Fruit fly (Drosophila melanogaster): ENCODE measurements around the gene scrib.

Gene scrib

DNA sequence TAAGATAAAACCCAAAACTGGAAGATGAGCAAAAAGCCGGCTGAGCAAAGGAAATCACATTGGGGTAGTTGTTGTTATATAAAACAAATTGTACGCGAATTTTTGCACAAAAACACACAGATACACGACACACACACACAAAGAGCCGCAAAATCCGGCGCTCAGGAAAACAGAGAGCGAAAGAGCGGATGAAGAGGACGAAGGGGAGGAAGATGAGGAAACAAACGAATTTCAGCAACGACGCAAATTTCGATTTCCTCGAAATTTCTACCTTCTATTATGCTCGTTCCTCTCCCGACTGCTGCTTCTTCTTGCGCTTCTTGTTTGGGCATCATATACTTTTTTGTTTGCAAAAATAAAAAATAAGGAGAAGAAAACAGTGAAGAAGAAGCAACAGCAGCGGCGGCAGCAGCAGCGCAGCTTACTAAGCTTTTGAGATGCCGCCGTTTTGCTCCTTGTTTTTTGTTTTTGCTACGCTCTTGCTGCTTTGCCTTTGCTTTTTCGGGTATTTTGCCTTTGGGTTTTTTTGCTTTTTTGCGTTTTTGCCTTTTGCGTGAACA lies 2.1 kb upstream of the scrib start:
- TF ChIP-seq ttk (optimal IDR thresholded peaks at IDR 0.05) (no peak), psq (optimal IDR thresholded peaks at IDR 0.05) (no peak), Myc (optimal IDR thresholded peaks at IDR 0.05) (no peak), Sin3A (optimal IDR thresholded peaks at IDR 0.05) (no peak), h (optimal IDR thresholded peaks at IDR 0.05) (no peak), insv (optimal IDR thresholded peaks at IDR 0.05) (no peak)

DNA sequence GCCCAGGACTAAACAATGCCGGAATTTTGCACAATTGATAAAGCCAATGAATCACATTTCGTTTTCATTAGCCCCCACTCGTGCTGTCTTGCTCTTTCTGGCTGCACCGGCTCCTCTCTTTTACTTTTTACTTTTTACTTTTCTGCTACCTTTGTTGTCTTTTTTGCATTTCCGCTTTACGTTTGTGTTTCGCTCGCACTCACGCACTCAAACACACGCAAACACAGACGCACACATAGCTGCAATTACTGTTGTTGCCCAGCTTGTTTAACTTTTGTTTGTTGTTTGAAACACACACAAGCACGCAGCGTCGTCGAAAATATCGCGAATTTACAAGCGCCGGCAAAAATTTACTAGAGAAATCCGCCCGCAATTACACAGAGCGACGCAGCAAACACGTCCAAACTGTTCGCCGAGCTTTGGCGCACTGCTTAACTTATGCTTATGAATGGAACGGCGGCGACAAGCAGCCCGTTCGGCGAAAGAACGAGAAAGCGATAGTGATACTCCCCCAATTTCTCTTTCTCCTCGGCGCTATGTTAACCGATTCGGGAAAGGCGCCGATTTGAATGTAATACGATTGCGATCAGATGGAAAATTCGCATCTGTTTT lies 1.2 kb upstream of the scrib start, which contains the start of gene plum:
Gene plum (minus strand): TSS at position 413 of the 612 bp plus-strand sequence.
- TF ChIP-seq Sin3A (optimal IDR thresholded peaks at IDR 0.05) (no peak), ttk (optimal IDR thresholded peaks at IDR 0.05) (no peak), h (optimal IDR thresholded peaks at IDR 0.05) (no peak), Myc (optimal IDR thresholded peaks at IDR 0.05) (no peak), insv (optimal IDR thresholded peaks at IDR 0.05) (no peak)

DNA sequence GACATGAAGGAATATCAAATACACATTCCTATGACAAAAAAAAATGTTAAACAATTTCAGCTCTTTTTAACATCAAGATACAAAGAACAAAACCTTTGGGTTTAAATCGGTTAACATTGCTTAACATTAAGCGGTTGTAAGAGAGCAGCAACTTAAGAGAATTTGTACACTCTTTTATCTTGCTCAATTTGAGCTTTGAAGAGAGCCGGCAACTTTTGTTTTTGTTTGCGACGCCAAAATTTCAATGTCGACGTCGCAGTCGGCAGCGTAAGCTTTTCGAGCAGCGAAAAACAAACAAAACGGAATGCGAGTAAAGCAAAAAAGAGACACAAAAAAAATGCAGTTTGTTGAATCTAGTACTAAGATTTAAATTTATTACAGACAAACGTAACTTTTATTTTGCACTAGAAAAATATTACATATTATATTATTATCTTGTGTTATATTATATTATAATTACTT lies 551 bp upstream of the scrib start:
- TF ChIP-seq psq (optimal IDR thresholded peaks at IDR 0.05) (no peak), ttk (optimal IDR thresholded peaks at IDR 0.05) (no peak), Sin3A (optimal IDR thresholded peaks at IDR 0.05) (no peak), h (optimal IDR thresholded peaks at IDR 0.05) (no peak), insv (optimal IDR thresholded peaks at IDR 0.05) (no peak), Myc (optimal IDR thresholded peaks at IDR 0.05) (no peak)

DNA sequence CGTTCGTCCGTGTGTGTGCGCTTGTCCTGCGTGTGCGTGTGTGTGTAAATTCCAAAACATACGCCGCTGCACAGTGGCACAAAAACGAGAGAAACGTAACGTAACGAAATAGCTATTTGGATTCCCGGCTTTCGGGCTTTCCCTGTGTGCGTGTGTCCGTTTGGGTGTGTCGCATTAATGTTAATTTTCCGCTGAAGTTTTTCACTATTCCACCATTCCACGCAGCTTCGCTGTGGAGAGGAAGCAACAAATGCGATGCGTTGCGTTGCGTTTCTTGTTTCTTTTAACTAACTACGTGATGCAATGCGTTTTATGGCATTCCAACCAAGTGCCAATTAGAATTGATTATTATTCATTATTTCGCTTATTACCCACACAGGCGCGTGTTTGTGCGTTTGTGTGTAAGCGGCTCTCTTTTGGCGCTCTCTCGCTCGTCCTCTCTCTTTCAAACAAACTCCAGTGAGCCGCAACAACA lies 634 bp downstream of the scrib start:
- TF ChIP-seq psq (optimal IDR thresholded peaks at IDR 0.05) (no peak), ttk (optimal IDR thresholded peaks at IDR 0.05) (no peak), h (optimal IDR thresholded peaks at IDR 0.05) (no peak), insv (optimal IDR thresholded peaks at IDR 0.05) (no peak), Myc (optimal IDR thresholded peaks at IDR 0.05) (no peak), Sin3A (optimal IDR thresholded peaks at IDR 0.05) (no peak)

DNA sequence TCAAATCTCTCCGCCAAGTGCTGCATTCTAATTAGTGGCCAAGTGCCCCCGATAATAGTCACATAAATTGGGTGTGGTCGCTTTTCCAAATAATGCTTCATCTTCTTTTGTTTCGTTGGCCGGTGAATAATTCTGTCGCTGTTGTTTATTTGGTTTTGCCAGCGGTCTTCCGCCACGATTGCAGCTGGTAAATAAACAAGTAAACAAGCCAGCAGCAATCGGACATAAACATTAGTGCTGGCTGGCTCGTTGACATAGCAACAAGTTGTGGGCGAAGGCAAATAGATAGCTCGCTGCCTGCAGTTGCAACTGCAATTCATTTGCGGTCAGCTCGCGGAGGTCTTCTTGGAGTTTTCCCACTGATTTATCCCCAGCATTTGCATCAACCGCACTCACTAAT lies 3.0 kb downstream of the scrib start:
- TF ChIP-seq ttk (optimal IDR thresholded peaks at IDR 0.05) (no peak), psq (optimal IDR thresholded peaks at IDR 0.05) (no peak), h (optimal IDR thresholded peaks at IDR 0.05) (no peak), Sin3A (optimal IDR thresholded peaks at IDR 0.05) (no peak), insv (optimal IDR thresholded peaks at IDR 0.05) (no peak), Myc (optimal IDR thresholded peaks at IDR 0.05) (no peak)

- TF ChIP-seq h (optimal IDR thresholded peaks at IDR 0.05) (no peak), psq (optimal IDR thresholded peaks at IDR 0.05) (no peak), insv (optimal IDR thresholded peaks at IDR 0.05) (no peak), Sin3A (optimal IDR thresholded peaks at IDR 0.05) (no peak), ttk (optimal IDR thresholded peaks at IDR 0.05) (no peak)
Measured at dm6 chr3R:26540385-26540815, 4.2 kb downstream of the scrib start.

DNA sequence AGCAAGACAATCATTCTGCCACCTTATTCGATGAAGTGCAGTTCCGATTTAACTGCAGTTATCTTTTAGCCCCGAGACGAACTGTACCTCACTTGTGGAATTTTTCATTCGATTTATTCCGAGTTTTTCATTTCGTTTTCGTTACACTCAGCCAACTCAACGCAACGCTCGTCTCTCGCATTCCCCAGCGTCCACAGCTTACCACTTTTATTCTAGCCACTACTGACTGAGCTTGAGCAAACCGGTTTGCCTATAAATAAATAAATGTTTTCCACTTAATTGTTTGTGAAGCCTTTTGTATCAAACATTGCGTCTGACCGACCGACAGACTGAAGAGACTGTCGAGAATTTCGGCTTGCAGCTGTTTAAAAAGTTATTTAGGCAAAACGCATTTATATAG lies 5.1 kb downstream of the scrib start:
- TF ChIP-seq ttk (optimal IDR thresholded peaks at IDR 0.05) (no peak), insv (optimal IDR thresholded peaks at IDR 0.05) (no peak), h (optimal IDR thresholded peaks at IDR 0.05) (no peak), Myc (optimal IDR thresholded peaks at IDR 0.05) (no peak), psq (optimal IDR thresholded peaks at IDR 0.05) (no peak), Sin3A (optimal IDR thresholded peaks at IDR 0.05) (no peak)

DNA sequence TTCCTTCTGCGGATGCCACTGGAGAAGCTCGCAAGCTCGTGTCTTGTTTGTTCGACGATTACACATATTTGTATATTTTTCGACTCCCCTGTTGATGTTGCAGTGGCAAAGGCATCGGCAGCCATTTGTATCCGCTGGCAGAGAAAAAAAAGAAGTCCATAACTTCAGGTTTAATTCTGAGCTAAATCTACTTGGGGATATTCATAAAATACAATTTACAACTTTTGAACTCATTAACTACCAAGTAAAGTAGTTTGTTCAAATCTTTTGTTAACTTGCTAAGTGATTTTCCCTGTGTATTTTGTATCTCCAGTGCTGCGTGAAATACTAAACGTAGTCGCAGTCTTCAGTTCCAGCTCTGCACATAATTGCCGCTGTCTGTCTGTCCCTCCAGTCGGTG lies 6.0 kb downstream of the scrib start:
- TF ChIP-seq psq (optimal IDR thresholded peaks at IDR 0.05) (no peak), Myc (optimal IDR thresholded peaks at IDR 0.05) (no peak), h (optimal IDR thresholded peaks at IDR 0.05) (no peak), ttk (optimal IDR thresholded peaks at IDR 0.05) (no peak), Sin3A (optimal IDR thresholded peaks at IDR 0.05) (no peak), insv (optimal IDR thresholded peaks at IDR 0.05) (no peak)

- TF ChIP-seq psq (optimal IDR thresholded peaks at IDR 0.05) (no peak), h (optimal IDR thresholded peaks at IDR 0.05) (no peak), insv (optimal IDR thresholded peaks at IDR 0.05) (no peak), ttk (optimal IDR thresholded peaks at IDR 0.05) (no peak), Sin3A (optimal IDR thresholded peaks at IDR 0.05) (no peak), Myc (optimal IDR thresholded peaks at IDR 0.05) (no peak)
Measured at dm6 chr3R:26542721-26543440, 6.7 kb downstream of the scrib start.

- no peak for TF ChIP-seq h (optimal IDR thresholded peaks at IDR 0.05)
- TF ChIP-seq psq (optimal IDR thresholded peaks at IDR 0.05) = no peak
- TF ChIP-seq ttk (optimal IDR thresholded peaks at IDR 0.05) = no peak
- TF ChIP-seq insv (optimal IDR thresholded peaks at IDR 0.05) = no peak
- TF ChIP-seq Myc (optimal IDR thresholded peaks at IDR 0.05) = no peak
- TF ChIP-seq Sin3A (optimal IDR thresholded peaks at IDR 0.05) = no peak
Measured at dm6 chr3R:26543441-26543826, 7.3 kb downstream of the scrib start.

- no peak for TF ChIP-seq insv (optimal IDR thresholded peaks at IDR 0.05)
- TF ChIP-seq h (optimal IDR thresholded peaks at IDR 0.05) = no peak
- TF ChIP-seq Sin3A (optimal IDR thresholded peaks at IDR 0.05) = no peak
- TF ChIP-seq Myc (optimal IDR thresholded peaks at IDR 0.05) = no peak
- no peak for TF ChIP-seq psq (optimal IDR thresholded peaks at IDR 0.05)
- TF ChIP-seq ttk (optimal IDR thresholded peaks at IDR 0.05) = no peak
Measured at dm6 chr3R:26546324-26546922, 10.3 kb downstream of the scrib start.

DNA sequence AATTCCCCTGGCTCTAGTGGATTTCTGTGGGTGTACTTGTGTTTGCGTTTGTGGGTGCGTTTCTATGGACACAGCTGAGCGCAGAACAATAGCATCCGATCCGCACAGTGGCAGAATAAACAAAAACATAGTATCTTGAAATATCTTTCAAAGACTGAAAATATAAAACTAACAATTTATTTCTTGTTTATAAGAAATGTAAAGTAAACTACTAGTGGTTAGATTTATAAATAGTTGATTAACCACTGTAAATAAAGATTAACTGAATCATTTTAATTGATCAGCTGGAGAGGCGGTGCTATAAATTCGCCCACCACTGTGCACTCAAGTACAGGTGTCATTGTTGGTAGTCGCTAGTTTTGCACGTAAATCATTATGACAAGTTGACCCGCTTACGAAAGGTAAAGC lies 11.5 kb downstream of the scrib start:
- no peak for TF ChIP-seq Sin3A (optimal IDR thresholded peaks at IDR 0.05)
- TF ChIP-seq h (optimal IDR thresholded peaks at IDR 0.05) = no peak
- no peak for TF ChIP-seq Myc (optimal IDR thresholded peaks at IDR 0.05)
- TF ChIP-seq ttk (optimal IDR thresholded peaks at IDR 0.05) = no peak
- no peak for TF ChIP-seq psq (optimal IDR thresholded peaks at IDR 0.05)
- no peak for TF ChIP-seq insv (optimal IDR thresholded peaks at IDR 0.05)
